Fruit fly (Drosophila melanogaster) whole organism, prepupa: Measurements from ENCODE around the gene CG43896.

Source experiments
- CG10631 ChIP-seq: fragments of 200-800 bp; sonication (Bioruptor generic); optimal IDR thresholded peaks from 2 replicates; lab custom pipeline; 2016; ENCODE audit warnings: missing biosample characterization, missing genetic modification characterization
- Hr39 ChIP-seq: fragments of 200-800 bp; sonication (Bioruptor generic); optimal IDR thresholded peaks from 2 replicates; lab custom pipeline; 2016; ENCODE audit warnings: missing biosample characterization, missing genetic modification characterization
- eg ChIP-seq: fragments of 200-800 bp; sonication (Bioruptor generic); IDR thresholded peaks from 3 replicates; pipeline ENCODE4 v1.3.6; 2022; ENCODE audit warnings: missing biosample characterization, missing genetic modification characterization
- salr ChIP-seq, 2 experiments: fragments of 200-800 bp; sonication (Bioruptor generic); optimal IDR thresholded peaks; 3 replicates each; lab custom pipeline; 2016 to 2018; ENCODE audit warnings: missing biosample characterization in 2 of 2, missing genetic modification characterization in 2 of 2, mild to moderate bottlenecking in 1 of 2

DNA sequence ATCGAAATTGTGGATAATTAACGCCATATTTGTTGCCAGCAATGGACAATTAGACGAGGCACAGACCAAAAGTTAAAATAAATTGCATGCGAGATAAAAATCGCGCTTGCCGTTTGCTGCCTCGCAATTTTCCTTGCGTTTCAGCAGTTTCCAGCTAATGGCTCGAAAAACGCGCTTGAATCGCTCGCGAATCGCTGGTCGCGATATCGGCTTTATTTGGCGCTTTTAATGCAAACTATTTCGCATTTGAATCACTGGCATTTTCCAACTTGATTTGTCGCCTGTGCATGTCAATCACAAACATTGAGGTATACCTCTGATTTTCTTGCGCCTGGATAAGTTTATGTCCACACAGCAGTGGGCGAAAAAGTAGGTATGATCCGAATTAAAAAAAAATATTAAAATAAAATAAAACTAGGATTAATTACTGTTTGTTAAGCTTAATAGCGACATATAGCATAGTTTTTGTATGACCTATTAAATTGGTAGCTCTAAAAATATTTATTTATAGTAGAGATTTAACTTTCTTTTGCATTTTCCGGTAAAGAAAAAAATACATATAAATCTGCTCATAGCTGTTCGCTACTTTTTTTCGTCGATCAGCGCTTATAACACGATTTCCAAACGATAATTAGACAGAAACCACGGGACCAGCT lies 47.4 kb downstream of the CG43896 start:
- TF ChIP-seq eg (GFP tag; lab: Robert Waterston, UW): 0 out of 3 replicates have a peak, but pooled peaks have one; percentile 58
- TF ChIP-seq salr (GFP tag; optimal IDR thresholded peaks at IDR 0.05; lab: Kevin White, UChicago): no peak
- no peak for TF ChIP-seq CG10631 (GFP tag; lab: Kevin White, UChicago)
- no peak for TF ChIP-seq Hr39 (GFP tag; lab: Kevin White, UChicago)
